Fruit fly (Drosophila melanogaster): Measurements from ENCODE around the gene Cbs.

The Cbs gene

DNA sequence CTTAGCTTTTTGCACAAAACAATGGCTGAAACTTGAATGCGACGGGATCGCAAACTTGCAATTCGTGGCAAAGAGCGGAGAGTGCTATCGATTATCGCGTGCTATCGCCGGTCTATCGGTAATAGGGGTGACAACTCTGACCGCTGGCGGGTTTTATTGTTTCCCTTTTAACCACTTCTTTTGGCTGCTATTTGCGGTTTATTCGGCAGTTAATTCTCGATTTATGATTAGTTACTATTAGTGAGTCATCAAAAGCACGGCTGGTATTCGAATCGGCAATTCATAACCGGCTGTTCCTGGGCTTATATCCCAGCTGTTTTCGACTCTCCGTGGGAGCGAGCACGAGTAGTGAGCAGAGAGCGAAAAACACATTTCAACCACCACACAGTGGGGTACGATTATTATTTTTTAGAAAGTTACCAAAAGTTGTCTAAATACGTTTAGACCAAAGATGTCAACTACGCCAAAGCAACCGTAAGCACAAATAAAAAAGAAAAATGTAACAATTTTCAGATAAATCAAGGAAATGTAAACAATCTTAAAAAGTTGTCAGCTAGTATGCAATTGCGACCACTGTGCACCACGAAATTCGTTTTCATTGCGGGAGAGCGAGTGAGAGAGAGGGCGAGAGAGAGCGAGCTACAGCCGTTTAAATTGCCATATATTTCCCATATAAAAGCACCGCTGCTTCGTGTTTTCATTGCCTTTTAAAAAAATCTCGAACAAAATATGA is 9.1 kb downstream of the Cbs start, which contains the start of the genes Stt3A and bves (continued):
- TF ChIP-seq CG11723 (GFP tag; optimal IDR thresholded peaks at IDR 0.05) (peak; percentile 98), ewg (GFP tag; optimal IDR thresholded peaks at IDR 0.05) (peak; percentile 96), CG10959 (GFP tag; IDR thresholded peaks at IDR 0.05) (peak; percentile 96), CG8765 (GFP tag; IDR thresholded peaks at IDR 0.05) (peak; percentile 95), CG34224 (GFP tag; IDR thresholded peaks at IDR 0.05; ENCODE audit: partially characterized antibody) (peak; percentile 79), ato (GFP tag; IDR thresholded peaks at IDR 0.05; ENCODE audit: partially characterized antibody) (peak; percentile 25), CG15011 (GFP tag; optimal IDR thresholded peaks at IDR 0.05) (peak; percentile 96), Lhr (GFP tag; optimal IDR thresholded peaks at IDR 0.05) (peak; percentile 94), NC2β (GFP tag; optimal IDR thresholded peaks at IDR 0.05) (peak; percentile 98), CG31365 (tag; optimal IDR thresholded peaks at IDR 0.05) (peak; percentile 92), Hand (GFP tag; optimal IDR thresholded peaks at IDR 0.05) (peak; percentile 99), CG8478 (optimal IDR thresholded peaks at IDR 0.05) (no peak), bbx (GFP tag; IDR thresholded peaks at IDR 0.05; ENCODE audit: partially characterized antibody) (peak; percentile 32; the same call in 1 of the 2 replicates), tll (GFP tag; optimal IDR thresholded peaks at IDR 0.05) (no peak), zfh2 (GFP tag; optimal IDR thresholded peaks at IDR 0.05) (peak; percentile 97), fd3F (GFP tag; optimal IDR thresholded peaks at IDR 0.05) (peak; percentile 95), az2 (GFP tag; optimal IDR thresholded peaks at IDR 0.05) (peak; percentile 99), Rfx (GFP tag; IDR thresholded peaks at IDR 0.05) (peak; percentile 98), sna (GFP tag; IDR thresholded peaks at IDR 0.05; ENCODE audit: partially characterized antibody) (peak; percentile 75), danr (GFP tag; IDR thresholded peaks at IDR 0.05) (peak; percentile 95), CG10543 (GFP tag; optimal IDR thresholded peaks at IDR 0.05) (peak; percentile 96), Abd-B (GFP tag; optimal IDR thresholded peaks at IDR 0.05) (peak; percentile 94), D19A (tag; optimal IDR thresholded peaks at IDR 0.05) (peak; percentile 97), inv (GFP tag; IDR thresholded peaks at IDR 0.05; ENCODE audit: partially characterized antibody) (peak; percentile 35; the same call in 1 of the 2 replicates), tgo (GFP tag; IDR thresholded peaks at IDR 0.05) (peak; percentile 98), ind (GFP tag; optimal IDR thresholded peaks at IDR 0.05) (peak; percentile 97), Doc2 (GFP tag; IDR thresholded peaks at IDR 0.05) (peak; percentile 87), lab (GFP tag; optimal IDR thresholded peaks at IDR 0.05) (peak; percentile 99), CG17361 (GFP tag; IDR thresholded peaks at IDR 0.05) (peak; percentile 97), CG31224 (GFP tag; IDR thresholded peaks at IDR 0.05) (peak; percentile 92), jigr1 (GFP tag; IDR thresholded peaks at IDR 0.05) (peak; percentile 86), Sry-β (GFP tag; optimal IDR thresholded peaks at IDR 0.05) (peak; percentile 69), CG17328 (GFP tag; IDR thresholded peaks at IDR 0.05) (peak; percentile 99), CG8089 (GFP tag; optimal IDR thresholded peaks at IDR 0.05) (peak; percentile 98), run (tag; optimal IDR thresholded peaks at IDR 0.05) (peak; percentile 98), CG3065 (GFP tag; optimal IDR thresholded peaks at IDR 0.05) (peak; percentile 94), CG30431 (GFP tag; optimal IDR thresholded peaks at IDR 0.05) (peak; percentile 97), CG12769 (tag; optimal IDR thresholded peaks at IDR 0.05) (peak; percentile 97), ci (GFP tag; IDR thresholded peaks at IDR 0.05) (peak; percentile 99), salm (tag; optimal IDR thresholded peaks at IDR 0.05) (peak; percentile 99), Bgb (GFP tag; IDR thresholded peaks at IDR 0.05; ENCODE audit: partially characterized antibody) (peak; percentile 71), CG4328 (GFP tag; optimal IDR thresholded peaks at IDR 0.05) (peak; percentile 96), dmrt99B (tag; optimal IDR thresholded peaks at IDR 0.05) (peak; percentile 99), Elba2 (GFP tag; optimal IDR thresholded peaks at IDR 0.05) (peak; percentile 75), C15 (GFP tag; IDR thresholded peaks at IDR 0.05) (peak; percentile 90; the same call in 2 of the 3 replicates), CG14050 (GFP tag; IDR thresholded peaks at IDR 0.05) (peak; percentile 97), maf-S (GFP tag; optimal IDR thresholded peaks at IDR 0.05) (peak; percentile 98), Bteb2 (GFP tag; optimal IDR thresholded peaks at IDR 0.05) (peak; percentile 98), nau (GFP tag; optimal IDR thresholded peaks at IDR 0.05) (peak; percentile 98)

Data from whole organism, embryonic.